Fruit fly (Drosophila melanogaster): ENCODE results near the gene NHP2.
A peak's percentile ranks its signal among the peaks of the same experiment; 100 is the strongest.

The NHP2 gene

dm6 chr3L:14804724-14805221, 2.8 kb upstream of the NHP2 start, which contains the start of gene CG17839 (continued):
- TF ChIP-seq CG17912 (GFP tag; optimal IDR thresholded peaks at IDR 0.05) (no peak), Bdp1 (GFP tag; optimal IDR thresholded peaks at IDR 0.05) (no peak), insv (GFP tag; optimal IDR thresholded peaks at IDR 0.05) (no peak), Xbp1 (GFP tag; optimal IDR thresholded peaks at IDR 0.05) (no peak), h (optimal IDR thresholded peaks at IDR 0.05) (no peak), CG12391 (tag; optimal IDR thresholded peaks at IDR 0.05) (no peak), CG7271 (tag; optimal IDR thresholded peaks at IDR 0.05) (no peak), CG6683 (GFP tag; optimal IDR thresholded peaks at IDR 0.05) (no peak), CG2129 (GFP tag; IDR thresholded peaks at IDR 0.05; ENCODE audit: partially characterized antibody) (no peak), Gsc (GFP tag; IDR thresholded peaks at IDR 0.05) (no peak), gro (GFP tag; optimal IDR thresholded peaks at IDR 0.05) (no peak), Meics (GFP tag; optimal IDR thresholded peaks at IDR 0.05) (peak; percentile 33), inv (GFP tag; IDR thresholded peaks at IDR 0.05; ENCODE audit: partially characterized antibody) (peak; percentile 20; the same call in 1 of the 2 replicates), CG3065 (GFP tag; optimal IDR thresholded peaks at IDR 0.05) (no peak), pan (optimal IDR thresholded peaks at IDR 0.05) (no peak), pan (GFP tag; optimal IDR thresholded peaks at IDR 0.05 in 1 of 2, IDR thresholded peaks at IDR 0.05 in 1 of 2) (no peak), CG15601 (tag; optimal IDR thresholded peaks at IDR 0.05) (no peak), dmrt11E (tag; optimal IDR thresholded peaks at IDR 0.05) (no peak), odd (GFP tag; optimal IDR thresholded peaks at IDR 0.05) (peak; percentile 33), Mrtf (GFP tag; IDR thresholded peaks at IDR 0.05) (no peak), CG4360 (GFP tag; IDR thresholded peaks at IDR 0.05) (peak; percentile 49), CG9609 (GFP tag; optimal IDR thresholded peaks at IDR 0.05) (no peak), CG12299 (tag; optimal IDR thresholded peaks at IDR 0.05) (no peak), sqz (GFP tag; optimal IDR thresholded peaks at IDR 0.05) (peak; percentile 88), CG3847 (GFP tag; IDR thresholded peaks at IDR 0.05) (peak; percentile 11; the same call in 1 of the 2 replicates), Kr (GFP tag; optimal IDR thresholded peaks at IDR 0.05) (no peak), ssp (GFP tag; IDR thresholded peaks at IDR 0.05) (no peak), unpg (GFP tag; optimal IDR thresholded peaks at IDR 0.05) (no peak), pros (GFP tag; optimal IDR thresholded peaks at IDR 0.05) (no peak), Doc3 (GFP tag; IDR thresholded peaks at IDR 0.05; ENCODE audit: partially characterized antibody) (no peak), CG12071 (GFP tag; optimal IDR thresholded peaks at IDR 0.05) (peak; percentile 39), Sox100B (GFP tag; optimal IDR thresholded peaks at IDR 0.05) (no peak), cato (GFP tag; optimal IDR thresholded peaks at IDR 0.05; ENCODE audit: borderline replicate concordance) (no peak), CG11093 (GFP tag; IDR thresholded peaks at IDR 0.05) (no peak), CG12104 (GFP tag; optimal IDR thresholded peaks at IDR 0.05) (no peak), chif (GFP tag; optimal IDR thresholded peaks at IDR 0.05) (no peak), CrebB (tag; optimal IDR thresholded peaks at IDR 0.05) (peak; percentile 6), Nf-YA (GFP tag; IDR thresholded peaks at IDR 0.05) (no peak), CG4404 (GFP tag; IDR thresholded peaks at IDR 0.05) (no peak), pum (GFP tag; optimal IDR thresholded peaks at IDR 0.05) (no peak), CG4707 (GFP tag; optimal IDR thresholded peaks at IDR 0.05) (no peak), maf-S (GFP tag; optimal IDR thresholded peaks at IDR 0.05) (no peak), CG13775 (GFP tag; optimal IDR thresholded peaks at IDR 0.05) (no peak), chinmo (GFP tag; IDR thresholded peaks at IDR 0.05; ENCODE audit: partially characterized antibody) (peak; percentile 96; the same call in 3 of the 4 replicates), GATAe (GFP tag; conservative IDR thresholded peaks at IDR 0.05) (no peak), amos (GFP tag; IDR thresholded peaks at IDR 0.05; ENCODE audit: partially characterized antibody) (no peak; the same call in 1 of the 2 replicates), fu2 (GFP tag; optimal IDR thresholded peaks at IDR 0.05) (no peak), dpn (GFP tag; optimal IDR thresholded peaks at IDR 0.05) (no peak), so (GFP tag; IDR thresholded peaks at IDR 0.05) (peak; percentile 32; the same call in 1 of the 3 replicates), fru (optimal IDR thresholded peaks at IDR 0.05) (no peak), CG10979 (tag; optimal IDR thresholded peaks at IDR 0.05) (no peak)

All from whole organism, embryonic.